Fruit fly (Drosophila melanogaster): ENCODE results near the gene Meltrin.

DNA sequence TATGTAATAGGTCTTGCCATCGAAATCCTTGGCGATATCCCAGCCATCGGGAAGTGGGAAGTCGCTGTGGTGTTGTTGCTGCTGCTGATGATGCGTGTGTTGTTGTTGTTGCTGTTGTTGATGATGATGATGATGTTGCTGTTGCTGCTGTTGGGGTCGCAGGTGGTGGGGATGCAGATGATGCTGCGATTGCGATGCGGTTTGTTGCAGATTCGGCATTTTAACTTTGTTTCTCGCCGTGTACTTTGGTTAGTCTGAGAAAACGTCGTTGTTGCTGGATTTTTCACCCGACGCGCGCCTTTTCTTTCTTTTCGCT is 26.2 kb upstream of the Meltrin start:
- TF ChIP-seq psq (optimal IDR thresholded peaks at IDR 0.05) (no peak), Dll (optimal IDR thresholded peaks at IDR 0.05) (no peak), usp (GFP tag; optimal IDR thresholded peaks at IDR 0.05) (no peak), pan (optimal IDR thresholded peaks at IDR 0.05) (no peak)

All from whole organism.